Fruit fly (Drosophila melanogaster): ENCODE measurements around the gene Dab.

The Dab gene

DNA sequence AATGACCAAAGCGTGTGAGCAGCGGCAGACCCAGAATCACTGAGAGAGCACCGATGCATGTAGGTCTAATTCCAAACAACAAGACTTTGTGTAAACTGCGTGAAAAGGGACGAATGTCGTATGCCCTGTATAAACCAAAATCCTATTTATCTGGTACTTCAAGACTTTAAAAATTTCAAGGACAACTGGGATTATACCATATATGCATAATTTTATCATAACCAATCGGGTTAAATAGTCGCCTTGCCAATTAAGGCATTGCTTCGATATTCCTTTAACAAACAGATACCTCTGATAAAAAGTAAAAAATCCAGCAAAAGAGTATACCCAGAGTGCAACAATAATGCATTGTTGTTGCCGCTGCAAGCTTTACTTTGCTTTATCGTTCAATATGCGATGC, 28.9 kb upstream of the Dab start (continued):
- TF ChIP-seq Met (GFP tag; optimal IDR thresholded peaks at IDR 0.05) (no peak), fd59A (GFP tag; optimal IDR thresholded peaks at IDR 0.05) (no peak), Eip93F (GFP tag; optimal IDR thresholded peaks at IDR 0.05) (no peak), CG31627 (GFP tag; optimal IDR thresholded peaks at IDR 0.05) (no peak)

DNA sequence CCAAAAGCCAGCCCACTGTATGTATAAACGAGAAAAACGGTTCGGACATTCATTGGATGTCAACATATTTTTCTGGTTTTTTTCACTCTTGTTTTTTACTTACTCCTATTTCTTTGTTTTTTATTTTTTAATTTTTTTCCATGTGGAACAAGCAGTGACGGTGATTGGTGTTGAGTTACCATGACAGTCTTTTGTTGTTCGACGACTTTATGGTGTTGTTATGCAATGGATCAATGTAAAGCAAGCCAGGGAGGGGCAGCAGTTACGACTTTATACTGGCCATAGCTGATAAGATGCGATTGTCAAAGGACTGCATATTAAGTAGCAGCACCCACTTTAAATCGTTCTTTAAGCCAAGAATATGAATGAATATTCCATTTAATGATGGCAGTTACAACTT, 22.4 kb upstream of the Dab start:
- TF ChIP-seq CG11762 (GFP tag; optimal IDR thresholded peaks at IDR 0.05; ENCODE audit: insufficient read depth) (no peak), CG6276 (GFP tag; optimal IDR thresholded peaks at IDR 0.05) (peak; percentile 19), Eip78C (GFP tag) (peak; percentile 26), CG1621 (tag; optimal IDR thresholded peaks at IDR 0.05) (no peak), CG6163 (GFP tag; IDR thresholded peaks at IDR 0.05) (no peak), fd85E (GFP tag; optimal IDR thresholded peaks at IDR 0.05) (no peak), eg (GFP tag; IDR thresholded peaks at IDR 0.05) (no peak), Eip75B (GFP tag; optimal IDR thresholded peaks at IDR 0.05) (no peak), CG10631 (GFP tag; optimal IDR thresholded peaks at IDR 0.05) (no peak), Sox14 (GFP tag; optimal IDR thresholded peaks at IDR 0.05) (no peak), CG6808 (GFP tag; optimal IDR thresholded peaks at IDR 0.05) (no peak), ss (GFP tag; optimal IDR thresholded peaks at IDR 0.05) (peak; percentile 4 to 57), topi (GFP tag; optimal IDR thresholded peaks at IDR 0.05) (no peak)

DNA sequence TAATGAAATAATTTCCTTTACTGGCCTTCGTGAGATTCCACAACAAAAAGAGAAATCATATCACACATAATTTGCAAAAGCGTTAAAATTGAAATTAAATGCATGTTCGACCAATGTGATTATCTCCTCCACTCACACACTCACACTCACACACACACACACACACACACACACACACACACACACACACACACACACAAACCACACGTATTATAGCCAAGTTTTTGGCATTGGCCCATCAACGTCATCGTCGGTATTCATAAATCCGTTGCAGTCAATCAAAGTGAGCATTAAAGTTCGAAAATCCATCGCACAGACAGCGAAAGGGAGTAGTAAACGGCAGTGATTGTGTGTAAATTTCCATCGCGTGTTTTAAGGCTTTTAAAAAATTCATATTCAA, 21.9 kb upstream of the Dab start:
- TF ChIP-seq CG34406 (GFP tag; optimal IDR thresholded peaks at IDR 0.05) (no peak), Lpt (GFP tag; optimal IDR thresholded peaks at IDR 0.05) (no peak), CG16779 (tag; optimal IDR thresholded peaks at IDR 0.05) (no peak)

DNA sequence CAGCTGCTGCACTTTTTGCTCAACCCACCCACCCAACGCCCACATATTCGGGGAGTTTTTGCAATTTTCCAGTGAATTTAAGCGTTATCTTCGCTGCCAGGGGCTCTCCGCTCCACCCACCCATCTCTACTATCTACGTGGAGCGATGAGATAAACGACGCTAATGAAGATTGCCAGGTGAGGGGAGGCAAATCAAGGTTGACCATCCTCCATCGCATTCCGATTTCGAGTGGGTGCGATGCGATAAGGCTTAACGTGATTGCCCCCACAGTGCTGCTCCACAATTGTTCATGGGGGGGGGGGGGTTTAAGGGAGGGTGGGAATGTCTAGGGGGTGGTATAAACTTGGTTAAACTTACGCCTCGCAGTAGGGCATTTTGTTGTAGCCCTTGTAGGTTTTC, 18.1 kb upstream of the Dab start:
- TF ChIP-seq CG8119 (GFP tag; IDR thresholded peaks at IDR 0.05) (no peak), vri (GFP tag; optimal IDR thresholded peaks at IDR 0.05) (peak; percentile 51), Sox15 (GFP tag; optimal IDR thresholded peaks at IDR 0.05) (no peak), Hr4 (GFP tag; optimal IDR thresholded peaks at IDR 0.05) (no peak), eg (GFP tag; IDR thresholded peaks at IDR 0.05) (no peak), CG31627 (GFP tag; optimal IDR thresholded peaks at IDR 0.05) (no peak), CG6163 (GFP tag; IDR thresholded peaks at IDR 0.05) (no peak), CG32006 (GFP tag; optimal IDR thresholded peaks at IDR 0.05) (no peak), CG11294 (GFP tag; IDR thresholded peaks at IDR 0.05) (no peak), Eip93F (GFP tag; optimal IDR thresholded peaks at IDR 0.05) (peak; percentile 11)

DNA sequence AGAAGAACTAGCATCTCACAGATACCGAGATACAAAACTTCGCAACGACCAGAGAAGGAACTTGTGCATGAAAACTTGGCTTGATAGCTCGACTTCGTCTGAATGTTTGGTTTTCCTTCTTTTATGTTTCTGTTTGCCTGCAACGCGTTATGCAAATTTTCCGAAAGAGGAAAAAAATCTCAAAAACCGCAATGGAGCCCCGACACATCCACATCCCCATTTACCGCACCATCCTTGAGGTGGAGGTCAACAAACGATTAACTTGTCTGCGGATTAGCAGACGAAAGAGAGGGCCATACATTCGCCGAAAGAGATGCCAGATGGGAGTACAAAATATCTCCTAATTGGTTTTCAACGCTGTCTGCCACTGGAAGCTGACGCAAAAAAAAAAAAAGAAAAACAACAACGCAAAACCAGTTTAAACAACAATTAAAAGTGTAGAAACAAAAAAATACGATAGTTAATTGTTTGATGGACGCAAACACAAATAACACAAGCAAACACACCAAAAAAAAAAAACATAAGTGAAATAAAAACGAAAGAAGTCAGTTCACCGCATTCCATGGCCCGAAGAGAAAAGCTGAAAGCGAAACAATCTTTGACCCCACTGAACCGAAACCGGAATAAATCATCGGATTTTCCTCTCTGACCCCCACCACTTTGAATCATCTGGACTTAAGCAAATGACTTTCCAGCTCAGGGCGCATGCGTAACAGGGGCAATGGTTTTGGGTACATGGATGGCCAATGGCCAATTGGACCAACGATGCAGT, 16.7 kb upstream of the Dab start:
- TF ChIP-seq eg (GFP tag; IDR thresholded peaks at IDR 0.05) (0 out of 3 replicates have a peak, but pooled peaks have one; percentile 16), CG8119 (GFP tag; IDR thresholded peaks at IDR 0.05) (peak; percentile 39; the same call in 1 of the 3 replicates), CG6276 (GFP tag; optimal IDR thresholded peaks at IDR 0.05) (peak; percentile 14), pdm3 (GFP tag; optimal IDR thresholded peaks at IDR 0.05) (no peak)

DNA sequence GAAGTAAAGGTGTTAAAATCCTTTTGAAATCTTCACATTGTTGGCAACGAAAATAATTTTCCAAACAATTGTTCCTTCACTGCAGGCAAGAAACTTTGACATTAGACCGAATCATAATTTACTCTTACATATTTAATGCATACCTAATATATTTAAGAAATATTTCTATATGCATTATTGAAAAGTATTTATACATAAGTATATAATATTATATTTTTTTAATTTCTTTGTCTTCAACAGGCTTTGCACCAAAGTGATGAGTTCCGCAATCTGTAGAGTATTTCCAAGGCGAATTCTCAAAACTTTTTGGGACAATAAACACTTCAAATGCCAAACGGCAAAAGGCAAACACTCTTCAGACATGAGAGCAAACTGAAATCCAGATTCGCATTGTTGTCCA, 14.9 kb upstream of the Dab start:
- peak; percentile 22; the same call in 1 of the 3 replicates for TF ChIP-seq CG6163 (GFP tag; IDR thresholded peaks at IDR 0.05)
- TF ChIP-seq topi (GFP tag; optimal IDR thresholded peaks at IDR 0.05) = no peak
- TF ChIP-seq achi (GFP tag; optimal IDR thresholded peaks at IDR 0.05) = peak; percentile 39
- TF ChIP-seq Smox (GFP tag; optimal IDR thresholded peaks at IDR 0.05) = peak; percentile 9
- TF ChIP-seq esn (GFP tag; optimal IDR thresholded peaks at IDR 0.05) = peak; percentile 33
- TF ChIP-seq CG9139 (GFP tag; optimal IDR thresholded peaks at IDR 0.05) = no peak
- TF ChIP-seq CG6808 (GFP tag; optimal IDR thresholded peaks at IDR 0.05) = no peak
- no peak for TF ChIP-seq dsx (GFP tag; optimal IDR thresholded peaks at IDR 0.05; ENCODE audit: poor library complexity, severe bottlenecking)
- no peak for TF ChIP-seq CG8632 (GFP tag; optimal IDR thresholded peaks at IDR 0.05)
- TF ChIP-seq salr (GFP tag; optimal IDR thresholded peaks at IDR 0.05) = peak in 1 of 2 experiments; percentile 11
- TF ChIP-seq Hr4 (GFP tag; optimal IDR thresholded peaks at IDR 0.05) = no peak
- TF ChIP-seq CG8119 (GFP tag; IDR thresholded peaks at IDR 0.05) = peak; percentile 62
- no peak for TF ChIP-seq CG11762 (GFP tag; optimal IDR thresholded peaks at IDR 0.05; ENCODE audit: insufficient read depth)
- TF ChIP-seq CG6276 (GFP tag; optimal IDR thresholded peaks at IDR 0.05) = peak; percentile 11
- no peak for TF ChIP-seq Sox14 (GFP tag; optimal IDR thresholded peaks at IDR 0.05)
- TF ChIP-seq Blimp-1 (GFP tag; optimal IDR thresholded peaks at IDR 0.05) = no peak
- peak; percentile 27 for TF ChIP-seq OdsH (GFP tag; optimal IDR thresholded peaks at IDR 0.05)
- peak; percentile 18 for TF ChIP-seq Sox102F (GFP tag; optimal IDR thresholded peaks at IDR 0.05)
- peak; percentile 57 for TF ChIP-seq CG32006 (GFP tag; optimal IDR thresholded peaks at IDR 0.05)
- peak; percentile 71 for TF ChIP-seq eg (GFP tag; IDR thresholded peaks at IDR 0.05)
- TF ChIP-seq acj6 (GFP tag; optimal IDR thresholded peaks at IDR 0.05) = peak; percentile 21
- TF ChIP-seq CG15336 (GFP tag; IDR thresholded peaks at IDR 0.05) = peak; percentile 76
- TF ChIP-seq CG31627 (GFP tag; optimal IDR thresholded peaks at IDR 0.05) = no peak
